Worm (Caenorhabditis elegans): ENCODE results near the gene T10B10.9.

T10B10.9 gene

DNA sequence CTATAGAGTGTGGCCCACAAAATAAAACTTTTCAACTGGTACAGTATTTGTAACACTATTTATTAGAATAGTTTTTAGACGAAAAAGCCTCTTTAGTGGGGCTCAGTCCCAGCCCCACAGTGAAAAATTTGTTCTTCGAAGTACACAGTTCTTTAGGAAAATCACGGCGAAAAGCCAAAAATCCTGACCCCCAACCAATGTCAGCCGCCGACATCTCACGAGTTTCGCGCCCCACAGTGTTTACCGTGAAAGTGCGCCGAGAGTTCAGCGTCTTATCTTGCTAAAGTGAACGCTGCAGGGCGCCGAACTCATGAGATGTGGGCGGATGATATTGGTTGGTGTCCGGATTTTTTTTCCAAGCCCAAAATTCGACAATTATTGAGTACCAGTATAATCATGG, 6.8 kb downstream of the T10B10.9 start:
- TF ChIP-seq snpc-1.1 (tag; optimal IDR thresholded peaks at IDR 0.05; ENCODE audit: insufficient read depth) (no peak), snpc-4 (GFP tag; optimal IDR thresholded peaks at IDR 0.05) (no peak), snpc-4 (tag; optimal IDR thresholded peaks at IDR 0.05) (peak; percentile 39 to 93 (median 72))

DNA sequence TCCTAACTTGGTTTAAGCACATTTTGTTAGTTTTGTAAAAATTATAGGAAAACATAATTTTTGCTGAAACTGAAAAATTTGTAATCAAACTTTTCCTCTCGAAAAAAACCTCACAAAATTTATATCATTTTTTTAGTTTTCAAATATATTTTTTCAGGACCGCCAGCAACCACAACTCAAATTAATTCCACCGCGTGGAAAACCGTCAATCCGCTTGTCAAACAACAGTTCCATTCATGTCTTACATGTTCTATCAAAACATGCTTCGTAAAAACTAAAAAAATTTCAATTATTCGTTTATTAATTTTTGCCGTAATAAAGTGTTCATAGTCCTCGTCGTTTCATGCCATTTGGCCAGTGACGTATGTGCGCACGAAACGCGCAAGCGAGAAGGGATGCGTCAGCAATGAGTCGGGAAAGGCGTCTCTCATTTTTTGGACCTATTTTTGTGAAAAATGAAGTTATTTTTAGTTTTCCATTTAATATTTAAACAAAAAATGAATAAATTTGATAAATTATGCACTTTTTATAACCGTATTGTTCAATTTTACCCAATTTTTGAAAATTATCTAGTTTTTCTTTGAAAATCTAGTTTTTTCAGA, 9.2 kb downstream of the T10B10.9 start, which contains the start of gene ucr-2.2:
Gene ucr-2.2 (plus strand): TSS at position 602 of the 602 bp plus-strand sequence.
- TF ChIP-seq lin-54 (GFP tag; optimal IDR thresholded peaks at IDR 0.05) (peak; percentile 68), die-1 (tag; optimal IDR thresholded peaks at IDR 0.05) (no peak), ZK185.1 (tag; optimal IDR thresholded peaks at IDR 0.05; ENCODE audit: poor library complexity, severe bottlenecking) (peak; percentile 83), nhr-80 (tag; optimal IDR thresholded peaks at IDR 0.05) (peak; percentile 87), attf-5 (GFP tag; optimal IDR thresholded peaks at IDR 0.05) (peak; percentile 83), hmg-20 (GFP tag; IDR thresholded peaks at IDR 0.05) (0 out of 2 replicates have a peak, but pooled peaks have one; percentile 23), madf-3 (GFP tag; IDR thresholded peaks at IDR 0.05) (0 out of 2 replicates have a peak, but pooled peaks have one; percentile 25), lin-35 (GFP tag; optimal IDR thresholded peaks at IDR 0.05) (peak in 1 of 3 experiments; percentile 85), mcd-1 (GFP tag; IDR thresholded peaks at IDR 0.05) (peak; percentile 76), nfya-1 (tag; optimal IDR thresholded peaks at IDR 0.05; ENCODE audit: borderline replicate concordance, insufficient read depth) (no peak), atf-7 (tag; optimal IDR thresholded peaks at IDR 0.05) (peak; percentile 81), tlf-1 (GFP tag; optimal IDR thresholded peaks at IDR 0.05) (peak; percentile 36), madf-10 (tag; optimal IDR thresholded peaks at IDR 0.05) (peak; percentile 46), repo-1 (tag; optimal IDR thresholded peaks at IDR 0.05) (peak; percentile 31), snpc-4 (GFP tag; optimal IDR thresholded peaks at IDR 0.05) (no peak), snpc-4 (tag; optimal IDR thresholded peaks at IDR 0.05) (peak; percentile 8 to 80 (median 66)), hmg-1.2 (GFP tag; IDR thresholded peaks at IDR 0.05) (peak; percentile 49), Y53G8AR.9 (GFP tag; conservative IDR thresholded peaks at IDR 0.05) (peak; percentile 64; the same call in 1 of the 2 replicates), K12H6.12 (tag; optimal IDR thresholded peaks at IDR 0.05) (peak; percentile 61), Y53F4B.3 (GFP tag; IDR thresholded peaks at IDR 0.05) (no peak), ztf-18 (tag; optimal IDR thresholded peaks at IDR 0.05) (peak; percentile 96), F22D6.2 (tag; optimal IDR thresholded peaks at IDR 0.05) (peak; percentile 30), attf-6 (GFP tag; IDR thresholded peaks at IDR 0.05) (no peak), C17E4.6 (GFP tag; IDR thresholded peaks at IDR 0.05) (no peak), B0336.3 (GFP tag; IDR thresholded peaks at IDR 0.05) (peak; percentile 49; the same call in 1 of the 2 replicates), aptf-3 (GFP tag; IDR thresholded peaks at IDR 0.05) (no peak), C06A6.2 (GFP tag; conservative IDR thresholded peaks at IDR 0.05) (peak; percentile 64), dox-1 (GFP tag; IDR thresholded peaks at IDR 0.05) (peak; percentile 89), attf-3 (GFP tag; conservative IDR thresholded peaks at IDR 0.05) (no peak), K11D2.4 (GFP tag; IDR thresholded peaks at IDR 0.05) (peak; percentile 75), let-607 (tag; optimal IDR thresholded peaks at IDR 0.05) (peak; percentile 75 to 88), cebp-1 (GFP tag; IDR thresholded peaks at IDR 0.05) (peak; percentile 44; the same call in 1 of the 2 replicates), cebp-1 (tag; optimal IDR thresholded peaks at IDR 0.05) (peak; percentile 82), egrh-3 (GFP tag; IDR thresholded peaks at IDR 0.05) (no peak), lin-40 (tag; optimal IDR thresholded peaks at IDR 0.05) (peak; percentile 87), zim-3 (tag; optimal IDR thresholded peaks at IDR 0.05) (no peak), F23B12.7 (tag; optimal IDR thresholded peaks at IDR 0.05; ENCODE audit: insufficient read depth) (peak; percentile 68), lir-1 (GFP tag; conservative IDR thresholded peaks at IDR 0.05) (0 out of 2 replicates have a peak, but pooled peaks have one; percentile 46), pbrm-1 (GFP tag; IDR thresholded peaks at IDR 0.05) (peak; percentile 75), somi-1 (GFP tag; optimal IDR thresholded peaks at IDR 0.05) (peak; percentile 34), hlh-12 (tag; optimal IDR thresholded peaks at IDR 0.05) (no peak), tbp1 (GFP tag; optimal IDR thresholded peaks at IDR 0.05) (peak; percentile 61), ztf-26 (tag; optimal IDR thresholded peaks at IDR 0.05) (peak; percentile 71), gei-17 (GFP tag; optimal IDR thresholded peaks at IDR 0.05) (peak; percentile 60)
